Worm (Caenorhabditis elegans): ENCODE results near the gene cutc-1.

Gene cutc-1

ce11 chrIII:8398411-8398810 is 5.0 kb downstream of the cutc-1 start, which contains the start of gene ZK353.2:
Gene ZK353.2, plus strand, starts transcription at chrIII:8398711.
- TF ChIP-seq ztf-29 (GFP tag; IDR thresholded peaks at IDR 0.05): no peak
- no peak for TF ChIP-seq T22C8.4 (GFP tag; IDR thresholded peaks at IDR 0.05)
- no peak for TF ChIP-seq klf-2 (GFP tag; conservative IDR thresholded peaks at IDR 0.05)
- no peak for TF ChIP-seq flt-1 (GFP tag; IDR thresholded peaks at IDR 0.05)
- TF ChIP-seq med-1 (GFP tag; optimal IDR thresholded peaks at IDR 0.05; ENCODE audit: insufficient read depth): no peak
- no peak for TF ChIP-seq ref-1 (GFP tag; conservative IDR thresholded peaks at IDR 0.05)
- no peak for TF ChIP-seq ztf-23 (GFP tag; IDR thresholded peaks at IDR 0.05)
- no peak for TF ChIP-seq cog-1 (tag; optimal IDR thresholded peaks at IDR 0.05)
- TF ChIP-seq tab-1 (GFP tag; IDR thresholded peaks at IDR 0.05): no peak

ce11 chrIII:8395685-8396084 is 7.7 kb downstream of the cutc-1 start, which contains the start of gene ZK353.3:
Gene ZK353.3, plus strand, starts transcription at chrIII:8395985.
- TF ChIP-seq ref-1 (GFP tag; conservative IDR thresholded peaks at IDR 0.05): no peak

- no peak for TF ChIP-seq ztf-23 (GFP tag; IDR thresholded peaks at IDR 0.05)
- no peak for TF ChIP-seq T22C8.4 (GFP tag; IDR thresholded peaks at IDR 0.05)
- no peak for TF ChIP-seq ref-1 (GFP tag; conservative IDR thresholded peaks at IDR 0.05)
- TF ChIP-seq ztf-29 (GFP tag; IDR thresholded peaks at IDR 0.05): no peak
- TF ChIP-seq cog-1 (tag; optimal IDR thresholded peaks at IDR 0.05): no peak
- TF ChIP-seq tab-1 (GFP tag; IDR thresholded peaks at IDR 0.05): no peak
Measured at ce11 chrIII:8394374-8395302, 8.8 kb downstream of the cutc-1 start, which contains the start of gene ZK353.10. Gene ZK353.10, minus strand, starts transcription at chrIII:8394424.

- no peak for TF ChIP-seq cog-1 (tag; optimal IDR thresholded peaks at IDR 0.05)
- TF ChIP-seq ztf-23 (GFP tag; IDR thresholded peaks at IDR 0.05): no peak
- TF ChIP-seq tab-1 (GFP tag; IDR thresholded peaks at IDR 0.05): no peak
- no peak for TF ChIP-seq ztf-29 (GFP tag; IDR thresholded peaks at IDR 0.05)
- no peak for TF ChIP-seq T22C8.4 (GFP tag; IDR thresholded peaks at IDR 0.05)
- no peak for TF ChIP-seq flt-1 (GFP tag; IDR thresholded peaks at IDR 0.05)
- TF ChIP-seq med-1 (GFP tag; optimal IDR thresholded peaks at IDR 0.05; ENCODE audit: insufficient read depth): no peak
- TF ChIP-seq klf-2 (GFP tag; conservative IDR thresholded peaks at IDR 0.05): no peak
Measured at ce11 chrIII:8392307-8392706, 11.1 kb downstream of the cutc-1 start.

- no peak for TF ChIP-seq ztf-23 (GFP tag; IDR thresholded peaks at IDR 0.05)
- TF ChIP-seq med-1 (GFP tag; optimal IDR thresholded peaks at IDR 0.05; ENCODE audit: insufficient read depth): no peak
- no peak for TF ChIP-seq cog-1 (tag; optimal IDR thresholded peaks at IDR 0.05)
- no peak for TF ChIP-seq T22C8.4 (GFP tag; IDR thresholded peaks at IDR 0.05)
- no peak for TF ChIP-seq klf-2 (GFP tag; conservative IDR thresholded peaks at IDR 0.05)
Measured at ce11 chrIII:8389539-8389938, 13.9 kb downstream of the cutc-1 start, which contains the start of gene ZK353.4. Gene ZK353.4, minus strand, starts transcription at chrIII:8389639.

- TF ChIP-seq ref-1 (GFP tag; conservative IDR thresholded peaks at IDR 0.05) (no peak), med-1 (GFP tag; optimal IDR thresholded peaks at IDR 0.05; ENCODE audit: insufficient read depth) (no peak), ztf-29 (GFP tag; IDR thresholded peaks at IDR 0.05) (no peak), klf-2 (GFP tag; conservative IDR thresholded peaks at IDR 0.05) (no peak), cog-1 (tag; optimal IDR thresholded peaks at IDR 0.05) (no peak), flt-1 (GFP tag; IDR thresholded peaks at IDR 0.05) (no peak), T22C8.4 (GFP tag; IDR thresholded peaks at IDR 0.05) (no peak), ztf-23 (GFP tag; IDR thresholded peaks at IDR 0.05) (no peak), tab-1 (GFP tag; IDR thresholded peaks at IDR 0.05) (no peak)
Measured at ce11 chrIII:8380645-8381044, 22.8 kb downstream of the cutc-1 start, which contains the start of gene R05D3.12. Gene R05D3.12, plus strand, starts transcription at chrIII:8380945.

- TF ChIP-seq klf-2 (GFP tag; conservative IDR thresholded peaks at IDR 0.05) (no peak), tab-1 (GFP tag; IDR thresholded peaks at IDR 0.05) (no peak), flt-1 (GFP tag; IDR thresholded peaks at IDR 0.05) (no peak), T22C8.4 (GFP tag; IDR thresholded peaks at IDR 0.05) (no peak), cog-1 (tag; optimal IDR thresholded peaks at IDR 0.05) (no peak), ztf-23 (GFP tag; IDR thresholded peaks at IDR 0.05) (no peak), med-1 (GFP tag; optimal IDR thresholded peaks at IDR 0.05; ENCODE audit: insufficient read depth) (no peak), ztf-29 (GFP tag; IDR thresholded peaks at IDR 0.05) (no peak), ref-1 (GFP tag; conservative IDR thresholded peaks at IDR 0.05) (no peak)
Measured at ce11 chrIII:8375000-8375399, 28.4 kb downstream of the cutc-1 start, which contains the start of gene met-2. Gene met-2, plus strand, starts transcription at chrIII:8375300.

- TF ChIP-seq cog-1 (tag; optimal IDR thresholded peaks at IDR 0.05) (no peak), tab-1 (GFP tag; IDR thresholded peaks at IDR 0.05) (no peak), flt-1 (GFP tag; IDR thresholded peaks at IDR 0.05) (no peak), klf-2 (GFP tag; conservative IDR thresholded peaks at IDR 0.05) (no peak), T22C8.4 (GFP tag; IDR thresholded peaks at IDR 0.05) (no peak), ztf-29 (GFP tag; IDR thresholded peaks at IDR 0.05) (no peak), ref-1 (GFP tag; conservative IDR thresholded peaks at IDR 0.05) (no peak), ztf-23 (GFP tag; IDR thresholded peaks at IDR 0.05) (no peak), med-1 (GFP tag; optimal IDR thresholded peaks at IDR 0.05; ENCODE audit: insufficient read depth) (no peak)
Measured at ce11 chrIII:8371595-8372305, 31.7 kb downstream of the cutc-1 start, which contains the start of gene lmbr-1. Gene lmbr-1, plus strand, starts transcription at chrIII:8372255.

ce11 chrIII:8370846-8371257 is 32.6 kb downstream of the cutc-1 start:
- TF ChIP-seq T22C8.4 (GFP tag; IDR thresholded peaks at IDR 0.05) (no peak), ref-1 (GFP tag; conservative IDR thresholded peaks at IDR 0.05) (no peak)
